Worm (Caenorhabditis elegans) whole organism, L4/young adult: ENCODE measurements around the gene fut-1.

ENCODE experiments used
- W03F9.2 ChIP-seq: fragments of 150-350 bp; optimal IDR thresholded peaks from 2 replicates; lab custom pipeline; 2014; ENCODE audit warnings: missing biosample characterization, missing genetic modification characterization
- dao-5 ChIP-seq: sonication (generic microtip); optimal IDR thresholded peaks from 2 replicates; lab custom pipeline; 2016; ENCODE audit warnings: missing genotype, missing genetic modification characterization, moderate library complexity, missing compliant biosample characterization
- him-1 ChIP-seq: sonication (generic microtip); optimal IDR thresholded peaks from 2 replicates; lab custom pipeline; 2016; ENCODE audit warnings: missing genotype, missing genetic modification reagents, missing genetic modification characterization, missing compliant biosample characterization

Gene fut-1

ce11 chrII:8783451-8783967 lies 24.1 kb upstream of the fut-1 start, which contains the start of gene sgn-1:
Gene sgn-1, minus strand, starts transcription at chrII:8783670.
- TF ChIP-seq dao-5 (tag; lab: Kevin White, UChicago), result no peak
- no peak for TF ChIP-seq him-1
- TF ChIP-seq W03F9.2 (tag; lab: Kevin White, UChicago), result no peak

- TF ChIP-seq W03F9.2 (tag; lab: Kevin White, UChicago), result no peak
- TF ChIP-seq him-1, result no peak
- TF ChIP-seq dao-5 (tag; lab: Kevin White, UChicago), result no peak
Observed at ce11 chrII:8776504-8776903, 17.1 kb upstream of the fut-1 start.

- TF ChIP-seq him-1 (no peak), dao-5 (tag; lab: Kevin White, UChicago) (no peak), W03F9.2 (tag; lab: Kevin White, UChicago) (no peak)
Observed at ce11 chrII:8770675-8771074, 11.3 kb upstream of the fut-1 start, which contains the start of gene let-19. Gene let-19, plus strand, starts transcription at chrII:8770975.

- TF ChIP-seq W03F9.2 (tag; lab: Kevin White, UChicago), result no peak
- no peak for TF ChIP-seq him-1
- no peak for TF ChIP-seq dao-5 (tag; lab: Kevin White, UChicago)
Observed at ce11 chrII:8769375-8769774, 10.0 kb upstream of the fut-1 start.

ce11 chrII:8766897-8767296 lies 7.5 kb upstream of the fut-1 start, which contains the start of gene pah-1:
Gene pah-1, minus strand, starts transcription at chrII:8766997.
- TF ChIP-seq him-1 (no peak), dao-5 (tag; lab: Kevin White, UChicago) (no peak), W03F9.2 (tag; lab: Kevin White, UChicago) (no peak)

- no peak for TF ChIP-seq W03F9.2 (tag; lab: Kevin White, UChicago)
- TF ChIP-seq dao-5 (tag; lab: Kevin White, UChicago), result no peak
- TF ChIP-seq him-1, result no peak
Observed at ce11 chrII:8766475-8766874, 7.1 kb upstream of the fut-1 start, which contains the start of the genes nsph-1.1 and K08F8.15. Gene nsph-1.1, plus strand, starts transcription at chrII:8766775. Gene K08F8.15, plus strand, starts transcription at chrII:8766809.

ce11 chrII:8765131-8765530 lies 5.7 kb upstream of the fut-1 start:
- TF ChIP-seq dao-5 (tag; lab: Kevin White, UChicago) (no peak), W03F9.2 (tag; lab: Kevin White, UChicago) (no peak), him-1 (no peak)

- TF ChIP-seq him-1 (no peak), dao-5 (tag; lab: Kevin White, UChicago) (no peak)
Observed at ce11 chrII:8764332-8764731, 4.9 kb upstream of the fut-1 start.

- TF ChIP-seq dao-5 (tag; lab: Kevin White, UChicago) (no peak), W03F9.2 (tag; lab: Kevin White, UChicago) (no peak), him-1 (no peak)
Observed at ce11 chrII:8763367-8763766, 4.0 kb upstream of the fut-1 start.

- TF ChIP-seq dao-5 (tag; lab: Kevin White, UChicago) (no peak), him-1 (no peak), W03F9.2 (tag; lab: Kevin White, UChicago) (no peak)
Observed at ce11 chrII:8761739-8762138, 2.3 kb upstream of the fut-1 start.

- TF ChIP-seq him-1 (no peak), dao-5 (tag; lab: Kevin White, UChicago) (no peak), W03F9.2 (tag; lab: Kevin White, UChicago) (no peak)
Observed at ce11 chrII:8755270-8755669, 4.1 kb downstream of the fut-1 start, which contains the start of gene K08F8.7. Gene K08F8.7, minus strand, starts transcription at chrII:8755370.

ce11 chrII:8751686-8752085 lies 7.7 kb downstream of the fut-1 start, which contains the start of gene atf-2:
Gene atf-2, plus strand, starts transcription at chrII:8751986.
- TF ChIP-seq him-1 (no peak), W03F9.2 (tag; lab: Kevin White, UChicago) (no peak), dao-5 (tag; lab: Kevin White, UChicago) (no peak)

- TF ChIP-seq dao-5 (tag; lab: Kevin White, UChicago), result no peak
- TF ChIP-seq him-1, result no peak
- TF ChIP-seq W03F9.2 (tag; lab: Kevin White, UChicago), result no peak
Observed at ce11 chrII:8751042-8751441, 8.4 kb downstream of the fut-1 start.

- no peak for TF ChIP-seq W03F9.2 (tag; lab: Kevin White, UChicago)
- TF ChIP-seq him-1, result no peak
- TF ChIP-seq dao-5 (tag; lab: Kevin White, UChicago), result no peak
Observed at ce11 chrII:8750056-8750455, 9.3 kb downstream of the fut-1 start.

- TF ChIP-seq dao-5 (tag; lab: Kevin White, UChicago) (no peak), W03F9.2 (tag; lab: Kevin White, UChicago) (no peak), him-1 (no peak)
Observed at ce11 chrII:8749084-8749483, 10.3 kb downstream of the fut-1 start.
